Worm (Caenorhabditis elegans) whole organism, L4 larva: ENCODE results near the gene lgc-13.

Experiments
- F37D6.2 ChIP-seq: sonication (generic microtip); optimal IDR thresholded peaks from 2 replicates; lab custom pipeline; 2016; ENCODE audit warnings: mild to moderate bottlenecking, missing genetic modification characterization, missing compliant biosample characterization
- Y48G9A.11 ChIP-seq: fragments of 200-800 bp; sonication (Bioruptor generic); IDR thresholded peaks from 2 replicates; pipeline ENCODE4 v1.3.6; 2022; ENCODE audit warnings: missing genetic modification reagents, missing genetic modification characterization, missing compliant biosample characterization
- aha-1 ChIP-seq: fragments of 150-350 bp; peaks from one replicate; lab custom pipeline; 2014; ENCODE audit warnings: missing biosample characterization, missing genetic modification characterization
- ama-1 ChIP-seq: fragments of 150-350 bp; optimal IDR thresholded peaks from 2 replicates; lab custom pipeline; 2014; ENCODE audit warnings: inconsistent platforms, mixed read lengths
- ceh-20 ChIP-seq: fragments of 200-800 bp; sonication (Bioruptor generic); IDR thresholded peaks from 2 replicates; pipeline ENCODE4 v1.3.6; 2022; ENCODE audit warnings: missing genetic modification reagents, missing genetic modification characterization, missing compliant biosample characterization
- ceh-62 ChIP-seq: sonication (generic microtip); optimal IDR thresholded peaks from 2 replicates; lab custom pipeline; 2017; ENCODE audit warnings: missing biosample characterization, missing genetic modification characterization
- daf-16 ChIP-seq, 3 experiments: sonication (generic microtip); optimal IDR thresholded peaks; 2 replicates each; lab custom pipeline; 2016 to 2017; ENCODE audit warnings: missing genetic modification characterization in 3 of 3, missing genetic modification reagents in 3 of 3, mild to moderate bottlenecking in 2 of 3, missing compliant biosample characterization in 2 of 3, missing biosample characterization in 1 of 3, moderate library complexity in 1 of 3
- daf-8 ChIP-seq: fragments of 200-800 bp; sonication (Bioruptor generic); IDR thresholded peaks from 2 replicates; pipeline ENCODE4 v1.3.6; 2022; ENCODE audit warnings: missing genetic modification characterization, missing compliant biosample characterization
- egl-27 ChIP-seq: sonication (generic microtip); optimal IDR thresholded peaks from 3 replicates; lab custom pipeline; 2017; ENCODE audit warnings: missing biosample characterization, missing genetic modification reagents, missing genetic modification characterization
- hif-1 ChIP-seq, 2 experiments: sonication (generic microtip); optimal IDR thresholded peaks; 2 replicates each; lab custom pipeline; 2016 to 2017; ENCODE audit warnings: missing compliant biosample characterization in 2 of 2, missing genetic modification characterization in 2 of 2, missing genetic modification reagents in 2 of 2, missing genotype in 2 of 2, mild to moderate bottlenecking in 1 of 2
- hlh-11 ChIP-seq: fragments of 200-800 bp; sonication (Bioruptor generic); optimal IDR thresholded peaks from 2 replicates; lab custom pipeline; 2018; ENCODE audit warnings: mild to moderate bottlenecking, missing genetic modification characterization, missing compliant biosample characterization
- hlh-30 ChIP-seq: sonication (generic microtip); optimal IDR thresholded peaks from 2 replicates; lab custom pipeline; 2017; ENCODE audit warnings: antibody characterized with exemption, mild to moderate bottlenecking, missing genetic modification characterization, missing compliant biosample characterization; ENCODE audit not compliant: insufficient read depth
- lin-13 ChIP-seq: fragments of 150-350 bp; optimal IDR thresholded peaks from 2 replicates; lab custom pipeline; 2014; ENCODE audit warnings: missing biosample characterization, missing genetic modification reagents, missing genetic modification characterization
- mdl-1 ChIP-seq, 2 experiments: fragments of 150-350 bp in 1 of 2; sonication (generic microtip) in 1 of 2; optimal IDR thresholded peaks; 2 replicates each; lab custom pipeline; 2014 to 2017; ENCODE audit warnings: missing biosample characterization in 2 of 2, missing genetic modification characterization in 2 of 2
- nhr-237 ChIP-seq: sonication (generic microtip); optimal IDR thresholded peaks from 2 replicates; lab custom pipeline; 2017; ENCODE audit warnings: missing biosample characterization, missing genetic modification characterization
- nhr-48 ChIP-seq: sonication (generic microtip); optimal IDR thresholded peaks from 2 replicates; lab custom pipeline; 2016; ENCODE audit warnings: mild to moderate bottlenecking, missing genetic modification characterization, missing compliant biosample characterization
- set-16 ChIP-seq: fragments of 200-800 bp; sonication (Bioruptor generic); IDR thresholded peaks from 2 replicates; pipeline ENCODE4 v1.3.6; 2022; ENCODE audit warnings: missing genetic modification reagents, missing genetic modification characterization, missing compliant biosample characterization
- snpc-1.2 ChIP-seq: fragments of 200-800 bp; sonication (Bioruptor generic); IDR thresholded peaks from 2 replicates; pipeline ENCODE4 v1.3.6; 2022; ENCODE audit warnings: missing genetic modification reagents, missing genetic modification characterization, missing compliant biosample characterization
- tag-97 ChIP-seq: fragments of 200-800 bp; sonication (Bioruptor generic); IDR thresholded peaks from 2 replicates; pipeline ENCODE4 v1.3.6; 2022; ENCODE audit warnings: missing genetic modification characterization, missing compliant biosample characterization
- tra-1 ChIP-seq: fragments of 200-800 bp; sonication (Bioruptor generic); IDR thresholded peaks from 2 replicates; pipeline ENCODE4 v1.3.6; 2022; ENCODE audit warnings: missing genetic modification reagents, missing genetic modification characterization, missing compliant biosample characterization
- unc-130 ChIP-seq: sonication (generic microtip); optimal IDR thresholded peaks from 2 replicates; lab custom pipeline; 2016; ENCODE audit warnings: missing genetic modification reagents, missing genetic modification characterization, missing compliant biosample characterization
- unc-62 ChIP-seq, 3 experiments: fragments of 150-350 bp in 1 of 3; sonication (generic microtip); optimal IDR thresholded peaks in 2 of 3; peaks in 1 of 3; 1 replicate in 1 of 3; 2 replicates in 2 of 3; lab custom pipeline; 2014 to 2017; ENCODE audit warnings: missing biosample characterization in 3 of 3, missing genetic modification characterization in 3 of 3, missing genetic modification reagents in 3 of 3, missing genotype in 1 of 3
- vab-7 ChIP-seq: fragments of 200-800 bp; sonication (Bioruptor generic); IDR thresholded peaks from 2 replicates; pipeline ENCODE4 v1.3.6; 2022; ENCODE audit warnings: missing genetic modification reagents, missing genetic modification characterization, missing compliant biosample characterization
- zfp-3 ChIP-seq: fragments of 200-800 bp; sonication (Bioruptor generic); conservative IDR thresholded peaks from 2 replicates; pipeline ENCODE4 v1.3.6; 2022; ENCODE audit warnings: missing genetic modification reagents, missing genetic modification characterization, missing compliant biosample characterization
- zip-2 ChIP-seq: fragments of 150-350 bp; optimal IDR thresholded peaks from 2 replicates; lab custom pipeline; 2014; ENCODE audit warnings: missing biosample characterization, missing genetic modification characterization
- ztf-7 ChIP-seq: fragments of 150-350 bp; optimal IDR thresholded peaks from 2 replicates; lab custom pipeline; 2014; ENCODE audit warnings: missing biosample characterization, missing genetic modification characterization

The lgc-13 gene

DNA sequence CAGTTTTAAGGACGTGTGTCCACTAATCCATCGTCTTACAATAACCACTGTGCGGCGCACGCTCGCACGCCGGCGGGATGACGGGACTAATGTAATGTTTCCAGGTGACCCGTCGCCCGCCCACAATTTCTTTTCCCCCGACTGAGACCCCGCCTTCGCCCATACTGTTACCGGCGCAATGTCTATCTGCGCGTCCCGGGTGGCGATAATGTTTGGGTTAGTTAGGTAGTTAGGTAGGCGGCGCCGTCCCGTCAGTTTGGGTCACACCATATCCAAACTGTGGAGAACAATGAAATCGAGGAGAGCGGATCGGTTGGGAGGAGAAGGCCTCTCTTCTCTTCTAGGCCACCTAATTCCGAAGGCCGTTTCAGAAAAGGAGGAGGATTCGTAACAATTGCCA lies 22.7 kb upstream of the lgc-13 start:
- TF ChIP-seq aha-1 (tag; lab: Kevin White, UChicago) (peak; percentile 43), egl-27 (tag; lab: Kevin White, UChicago) (no peak), set-16 (GFP tag; lab: Robert Waterston, UW) (0 out of 2 replicates have a peak, but pooled peaks have one; percentile 5), mdl-1 (tag; optimal IDR thresholded peaks at IDR 0.05; lab: Kevin White, UChicago) (no peak), snpc-1.2 (GFP tag; lab: Robert Waterston, UW) (no peak)

DNA sequence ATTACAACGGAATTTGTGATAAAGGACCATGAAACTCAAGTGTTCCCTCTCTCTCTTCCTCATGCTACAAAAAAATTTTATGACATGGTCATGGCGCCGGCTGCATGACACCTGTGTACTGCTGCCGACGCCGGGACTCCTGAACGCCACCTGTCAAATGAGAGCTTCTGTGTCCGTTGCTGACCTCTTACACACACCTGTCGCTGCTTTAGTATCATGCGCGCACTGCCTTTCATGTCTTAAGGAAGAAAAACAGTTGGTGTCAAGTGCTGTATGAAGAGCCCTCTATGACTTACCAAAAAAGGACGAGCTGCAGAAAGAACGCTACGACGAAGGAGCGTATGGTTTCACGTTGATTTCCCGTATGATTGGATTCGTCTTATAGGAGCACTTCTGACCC lies 16.3 kb upstream of the lgc-13 start:
- TF ChIP-seq zip-2 (tag; lab: Kevin White, UChicago): no peak
- no peak for TF ChIP-seq ceh-20 (GFP tag; lab: Robert Waterston, UW)
- TF ChIP-seq zfp-3 (GFP tag; lab: Robert Waterston, UW): no peak
- no peak for TF ChIP-seq nhr-237 (tag; lab: Kevin White, UChicago)
- peak; percentile 81 for TF ChIP-seq aha-1 (tag; lab: Kevin White, UChicago)

DNA sequence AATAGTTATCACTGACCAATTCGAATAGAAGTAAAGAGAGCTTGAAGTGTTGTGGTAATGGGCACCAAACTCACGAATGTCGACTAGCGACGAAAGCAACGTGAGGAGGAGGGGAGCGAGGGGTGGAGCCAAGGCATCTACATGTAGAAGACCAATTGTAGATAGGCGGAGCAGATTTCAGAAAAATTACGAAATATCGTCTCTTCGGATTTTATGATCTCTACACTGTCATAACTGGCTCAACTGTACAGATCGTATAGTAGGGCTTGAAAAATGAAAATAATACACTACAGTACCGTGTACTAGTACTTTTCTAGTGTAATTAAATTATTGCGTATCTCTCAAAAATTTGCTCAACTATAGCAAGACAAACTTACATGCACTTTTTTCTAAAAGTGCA lies 15.9 kb upstream of the lgc-13 start, which contains the start of gene W03G11.4:
TSS of gene W03G11.4 (minus strand) at position 101 of the 400 bp plus-strand sequence.
- no peak for TF ChIP-seq F37D6.2 (tag; lab: Kevin White, UChicago)
- TF ChIP-seq unc-62 (GFP tag; optimal IDR thresholded peaks at IDR 0.05 in 1 of 2; lab: Kevin White, UChicago): peak in 1 of 2 experiments; percentile 83
- TF ChIP-seq unc-62 (tag; optimal IDR thresholded peaks at IDR 0.05; lab: Kevin White, UChicago): no peak
- no peak for TF ChIP-seq zip-2 (tag; lab: Kevin White, UChicago)
- no peak for TF ChIP-seq ceh-62 (tag; lab: Kevin White, UChicago)

DNA sequence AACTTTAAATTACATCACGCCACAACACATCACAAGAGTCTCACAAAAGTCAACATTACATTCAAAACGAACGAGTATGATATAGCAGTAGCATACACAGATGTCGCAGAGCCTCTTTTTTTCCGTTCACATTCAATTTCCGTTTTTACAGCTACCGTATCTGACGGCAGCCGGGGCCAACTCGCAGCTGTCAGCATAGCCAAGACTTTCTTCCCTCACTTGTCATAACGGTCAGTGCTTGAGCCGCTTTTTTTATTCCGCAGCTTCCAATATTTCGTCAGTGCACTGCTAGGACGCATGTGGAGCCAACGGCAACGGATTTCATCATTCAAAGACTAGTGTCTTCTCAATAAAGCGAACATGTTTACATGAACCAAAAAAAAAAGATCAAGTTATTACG lies 15.0 kb upstream of the lgc-13 start:
- peak in 1 of 2 experiments; percentile 93 for TF ChIP-seq unc-62 (GFP tag; optimal IDR thresholded peaks at IDR 0.05 in 1 of 2; lab: Kevin White, UChicago)
- no peak for TF ChIP-seq unc-62 (tag; optimal IDR thresholded peaks at IDR 0.05; lab: Kevin White, UChicago)
- TF ChIP-seq nhr-237 (tag; lab: Kevin White, UChicago): no peak

ce11 chrX:12095200-12095599 lies 13.8 kb upstream of the lgc-13 start:
- TF ChIP-seq tra-1 (no peak), vab-7 (no peak), tag-97 (GFP tag; lab: Robert Waterston, UW) (no peak), hlh-30 (tag; lab: Kevin White, UChicago) (no peak), ama-1 (lab: Kevin White, UChicago) (no peak), ztf-7 (no peak), unc-130 (GFP tag; lab: Kevin White, UChicago) (no peak), daf-16 (GFP tag; optimal IDR thresholded peaks at IDR 0.05; lab: Kevin White, UChicago) (no peak), daf-16 (tag; optimal IDR thresholded peaks at IDR 0.05; lab: Kevin White, UChicago) (no peak), unc-62 (GFP tag; optimal IDR thresholded peaks at IDR 0.05 in 1 of 2; lab: Kevin White, UChicago) (peak in 1 of 2 experiments; percentile 94), unc-62 (tag; optimal IDR thresholded peaks at IDR 0.05; lab: Kevin White, UChicago) (no peak)
- TF ChIP-seq, all 104 proteins: peak for 1

ce11 chrX:12097995-12098394 lies 11.0 kb upstream of the lgc-13 start:
- TF ChIP-seq unc-62 (GFP tag; optimal IDR thresholded peaks at IDR 0.05 in 1 of 2; lab: Kevin White, UChicago): peak in 1 of 2 experiments; percentile 15
- no peak for TF ChIP-seq unc-62 (tag; optimal IDR thresholded peaks at IDR 0.05; lab: Kevin White, UChicago)
- no peak for TF ChIP-seq tra-1
- no peak for TF ChIP-seq hif-1 (tag; optimal IDR thresholded peaks at IDR 0.05; lab: Kevin White, UChicago)
- peak; percentile 90 for TF ChIP-seq aha-1 (tag; lab: Kevin White, UChicago)

DNA sequence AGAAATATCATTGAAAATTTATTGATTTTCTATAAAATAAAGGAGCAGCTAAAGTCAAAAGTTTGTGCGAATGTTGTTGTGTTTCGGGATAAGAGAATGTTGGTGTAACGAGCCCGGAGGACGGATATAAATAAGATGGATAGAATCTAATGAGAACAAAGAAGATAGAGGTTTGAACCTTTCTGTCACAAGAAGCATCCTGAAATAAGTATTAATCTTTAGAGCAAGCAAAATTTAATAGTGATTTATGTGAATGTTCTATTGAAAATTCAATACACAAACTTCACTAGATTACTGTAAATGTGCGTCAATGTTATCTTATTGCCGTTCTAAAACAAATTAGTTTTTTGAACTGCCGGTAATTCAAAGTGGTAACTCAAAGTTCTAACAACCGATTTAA lies 5.3 kb upstream of the lgc-13 start, which contains the start of gene W03G11.3:
TSS of gene W03G11.3 (minus strand) at position 101 of the 400 bp plus-strand sequence.
- TF ChIP-seq daf-8 (no peak), aha-1 (tag; lab: Kevin White, UChicago) (peak; percentile 49)
- TF ChIP-seq, all 104 proteins: peak for 1

ce11 chrX:12104630-12105029 lies 4.3 kb upstream of the lgc-13 start, which contains the start of gene col-181:
col-181 (plus strand) TSS chrX:12104930.
- TF ChIP-seq lin-13 (GFP tag; lab: Kevin White, UChicago) (no peak), nhr-48 (peak; percentile 21), aha-1 (tag; lab: Kevin White, UChicago) (peak; percentile 89), hlh-11 (tag; lab: Kevin White, UChicago) (peak; percentile 61), Y48G9A.11 (GFP tag; lab: Robert Waterston, UW) (no peak)
